Worm (Caenorhabditis elegans): ENCODE results near the gene M04C3.2.

The M04C3.2 gene

DNA sequence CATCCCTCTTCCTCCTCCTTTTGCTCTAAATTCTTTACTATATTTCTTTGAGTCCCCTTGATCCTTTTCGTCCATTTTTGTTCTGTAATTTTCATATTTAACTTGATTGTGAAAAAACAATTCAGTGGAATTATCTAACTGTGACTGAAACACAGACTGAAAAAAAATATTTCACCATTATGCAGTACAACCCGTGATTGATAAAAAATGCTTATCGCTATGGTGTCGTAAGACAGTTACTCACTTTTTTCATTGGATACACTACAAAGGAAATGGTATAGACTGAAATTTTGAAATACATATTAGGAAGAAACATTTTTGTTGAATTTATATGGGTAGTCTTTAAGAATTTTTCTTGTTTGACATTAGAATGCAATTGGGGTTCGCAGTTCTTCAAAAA lies 18.9 kb upstream of the M04C3.2 start, which contains the start of gene Y43F8B.23:
Gene Y43F8B.23, minus strand, starts transcription at position 75 of the 400 bp plus-strand sequence.
- no peak for TF ChIP-seq Y55F3AM.14 (GFP tag; optimal IDR thresholded peaks at IDR 0.05)
- no peak for TF ChIP-seq ZK546.5 (tag; optimal IDR thresholded peaks at IDR 0.05)
- peak; percentile 92 for TF ChIP-seq fos-1 (tag; optimal IDR thresholded peaks at IDR 0.05)
- TF ChIP-seq nhr-11 (tag; optimal IDR thresholded peaks at IDR 0.05), result no peak
- TF ChIP-seq aly-2 (tag; optimal IDR thresholded peaks at IDR 0.05), result no peak
- TF ChIP-seq nhr-129 (tag; optimal IDR thresholded peaks at IDR 0.05), result no peak
- no peak for TF ChIP-seq R02D3.7 (tag; optimal IDR thresholded peaks at IDR 0.05)
- no peak for TF ChIP-seq unc-39 (tag; optimal IDR thresholded peaks at IDR 0.05)
- peak; percentile 2 for TF ChIP-seq gmeb-1 (tag; optimal IDR thresholded peaks at IDR 0.05)
- TF ChIP-seq crh-2 (tag; optimal IDR thresholded peaks at IDR 0.05), result peak; percentile 14

- TF ChIP-seq mab-5 (tag; optimal IDR thresholded peaks at IDR 0.05), result no peak
- TF ChIP-seq lin-13 (GFP tag; optimal IDR thresholded peaks at IDR 0.05), result no peak
- TF ChIP-seq ztf-1 (GFP tag; conservative IDR thresholded peaks at IDR 0.05), result no peak
- no peak for TF ChIP-seq F13H6.1 (tag; optimal IDR thresholded peaks at IDR 0.05)
Observed at ce11 chrV:19462612-19463011, 13.9 kb upstream of the M04C3.2 start, which contains the start of gene Y43F8B.25. TSS of gene Y43F8B.25 (plus strand) at chrV:19462912.

- TF ChIP-seq nhr-25 (tag; optimal IDR thresholded peaks at IDR 0.05) (no peak), nhr-129 (tag; optimal IDR thresholded peaks at IDR 0.05) (no peak), nhr-21 (tag; optimal IDR thresholded peaks at IDR 0.05) (no peak), lsy-2 (tag; optimal IDR thresholded peaks at IDR 0.05) (no peak), snpc-4 (tag; optimal IDR thresholded peaks at IDR 0.05) (no peak), skn-1 (tag; optimal IDR thresholded peaks at IDR 0.05) (no peak), lin-11 (tag; optimal IDR thresholded peaks at IDR 0.05) (no peak), zag-1 (tag; optimal IDR thresholded peaks at IDR 0.05) (no peak), nhr-23 (tag; optimal IDR thresholded peaks at IDR 0.05) (no peak), nhr-77 (tag; optimal IDR thresholded peaks at IDR 0.05) (no peak)
Observed at ce11 chrV:19462020-19462419, 13.3 kb upstream of the M04C3.2 start, which contains the start of gene Y43F8B.15. TSS of gene Y43F8B.15 (minus strand) at chrV:19462120.

ce11 chrV:19459501-19459900 lies 10.8 kb upstream of the M04C3.2 start:
- peak; percentile 18 for TF ChIP-seq fos-1 (tag; optimal IDR thresholded peaks at IDR 0.05)

DNA sequence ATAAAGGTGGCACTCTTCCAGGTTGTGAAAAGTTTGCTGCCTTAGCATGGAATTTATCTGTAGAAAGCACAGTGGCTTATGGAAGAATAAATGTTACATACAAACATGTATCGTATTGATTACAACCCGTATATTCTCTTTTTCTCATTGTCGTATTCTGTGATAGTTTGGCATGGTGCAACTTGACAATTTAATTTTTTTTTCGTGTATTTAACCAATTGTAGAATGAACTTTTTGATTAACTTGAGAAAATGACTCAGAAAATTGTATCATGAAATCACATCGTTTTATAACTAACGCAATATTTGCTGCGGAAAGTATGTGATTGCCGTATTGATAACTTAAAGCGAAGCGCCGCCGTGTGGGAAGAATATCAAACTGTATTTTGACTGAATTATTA lies 8.4 kb upstream of the M04C3.2 start, which contains the start of gene Y43F8B.24:
Gene Y43F8B.24, plus strand, starts transcription at position 301 of the 400 bp plus-strand sequence.
- no peak for TF ChIP-seq nhr-11 (tag; optimal IDR thresholded peaks at IDR 0.05)
- peak; percentile 21 for TF ChIP-seq fos-1 (tag; optimal IDR thresholded peaks at IDR 0.05)
- TF ChIP-seq mdl-1 (tag; optimal IDR thresholded peaks at IDR 0.05), result no peak
- no peak for TF ChIP-seq elt-1 (tag; optimal IDR thresholded peaks at IDR 0.05)

ce11 chrV:19455650-19456049 lies 6.9 kb upstream of the M04C3.2 start, which contains the start of the genes Y43F8B.13 and Y43F8B.14:
TSS of gene Y43F8B.13 (plus strand) at chrV:19455950.
TSS of gene Y43F8B.14 (minus strand) at chrV:19455971.
- no peak for TF ChIP-seq ZK546.5 (tag; optimal IDR thresholded peaks at IDR 0.05)
- no peak for TF ChIP-seq nhr-77 (tag; optimal IDR thresholded peaks at IDR 0.05)
- TF ChIP-seq nhr-129 (tag; optimal IDR thresholded peaks at IDR 0.05), result no peak
- no peak for TF ChIP-seq mab-5 (tag; optimal IDR thresholded peaks at IDR 0.05)
- TF ChIP-seq unc-39 (tag; optimal IDR thresholded peaks at IDR 0.05), result no peak
- TF ChIP-seq ztf-11 (tag; optimal IDR thresholded peaks at IDR 0.05), result no peak
- no peak for TF ChIP-seq nhr-237 (tag; optimal IDR thresholded peaks at IDR 0.05)
- TF ChIP-seq sma-3 (GFP tag; optimal IDR thresholded peaks at IDR 0.05), result no peak
- TF ChIP-seq mbf-1 (tag; optimal IDR thresholded peaks at IDR 0.05), result no peak
- no peak for TF ChIP-seq Y55F3AM.14 (GFP tag; optimal IDR thresholded peaks at IDR 0.05)

ce11 chrV:19449544-19449943 lies 839 bp upstream of the M04C3.2 start, which contains the start of gene M04C3.5:
TSS of gene M04C3.5 (plus strand) at chrV:19449733.
- TF ChIP-seq nhr-23 (tag; optimal IDR thresholded peaks at IDR 0.05) (no peak), fos-1 (tag; optimal IDR thresholded peaks at IDR 0.05) (peak; percentile 33)

- TF ChIP-seq sma-9 (GFP tag; optimal IDR thresholded peaks at IDR 0.05) (peak; percentile 34), sma-9 (tag; optimal IDR thresholded peaks at IDR 0.05) (no peak), egl-27 (tag; optimal IDR thresholded peaks at IDR 0.05) (no peak), fos-1 (tag; optimal IDR thresholded peaks at IDR 0.05) (peak; percentile 52), crh-2 (tag; optimal IDR thresholded peaks at IDR 0.05) (no peak), mbf-1 (tag; optimal IDR thresholded peaks at IDR 0.05) (no peak), alr-1 (tag; optimal IDR thresholded peaks at IDR 0.05) (no peak), C34F6.9 (tag; optimal IDR thresholded peaks at IDR 0.05) (no peak), ztf-4 (tag; optimal IDR thresholded peaks at IDR 0.05) (no peak)
Observed at ce11 chrV:19445442-19445841, 3.3 kb downstream of the M04C3.2 start, which contains the start of gene M04C3.1. TSS of gene M04C3.1 (minus strand) at chrV:19445605.

Measured in whole organism, L2 larva.